Worm (Caenorhabditis elegans) whole organism, L4 larva: Measurements from ENCODE around the gene F23H12.7.
A peak's percentile ranks its signal among the peaks of the same experiment; 100 is the strongest.

Source experiments
- ZK337.2 ChIP-seq: fragments of 200-800 bp; sonication (Bioruptor generic); IDR thresholded peaks from 2 replicates; pipeline ENCODE4 v1.3.6; 2022; ENCODE audit warnings: missing genetic modification reagents, missing genetic modification characterization, missing compliant biosample characterization
- aha-1 ChIP-seq: fragments of 150-350 bp; peaks from one replicate; lab custom pipeline; 2014; ENCODE audit warnings: missing biosample characterization, missing genetic modification characterization
- aly-2 ChIP-seq: sonication (generic microtip); optimal IDR thresholded peaks from 2 replicates; lab custom pipeline; 2018; ENCODE audit warnings: missing biosample characterization, missing genetic modification characterization
- ceh-32 ChIP-seq: sonication (generic microtip); optimal IDR thresholded peaks from 2 replicates; lab custom pipeline; 2016; ENCODE audit warnings: mild to moderate bottlenecking, missing genetic modification characterization, missing compliant biosample characterization; ENCODE audit not compliant: poor library complexity
- daf-16 ChIP-seq, 3 experiments: sonication (generic microtip); optimal IDR thresholded peaks; 2 replicates each; lab custom pipeline; 2016 to 2017; ENCODE audit warnings: missing genetic modification characterization in 3 of 3, missing genetic modification reagents in 3 of 3, mild to moderate bottlenecking in 2 of 3, missing compliant biosample characterization in 2 of 3, missing biosample characterization in 1 of 3, moderate library complexity in 1 of 3
- daf-8 ChIP-seq: fragments of 200-800 bp; sonication (Bioruptor generic); IDR thresholded peaks from 2 replicates; pipeline ENCODE4 v1.3.6; 2022; ENCODE audit warnings: missing genetic modification characterization, missing compliant biosample characterization
- dpl-1 ChIP-seq: fragments of 150-350 bp; optimal IDR thresholded peaks from 2 replicates; lab custom pipeline; 2014; ENCODE audit warnings: missing biosample characterization, missing genetic modification reagents, missing genetic modification characterization
- fos-1 ChIP-seq: fragments of 150-350 bp; optimal IDR thresholded peaks from 2 replicates; lab custom pipeline; 2014; ENCODE audit warnings: missing biosample characterization, missing genetic modification characterization
- hmg-1.1 ChIP-seq: fragments of 200-800 bp; sonication (Bioruptor generic); IDR thresholded peaks from 2 replicates; pipeline ENCODE4 v1.3.6; 2022; ENCODE audit warnings: missing genetic modification reagents, missing genetic modification characterization, missing compliant biosample characterization
- lin-39 ChIP-seq: fragments of 150-350 bp; optimal IDR thresholded peaks from 2 replicates; lab custom pipeline; 2014; ENCODE audit warnings: missing biosample characterization, missing genetic modification reagents, missing genetic modification characterization
- nhr-42 ChIP-seq: fragments of 200-800 bp; sonication (Bioruptor generic); IDR thresholded peaks from 2 replicates; pipeline ENCODE4 v1.3.6; 2022; ENCODE audit warnings: missing genetic modification characterization, missing compliant biosample characterization
- pha-4 ChIP-seq, 2 experiments: fragments of 150-350 bp in 1 of 2; fragments of 200-800 bp in 1 of 2; sonication (Bioruptor generic) in 1 of 2; IDR thresholded peaks in 1 of 2; optimal IDR thresholded peaks in 1 of 2; 2 replicates each; pipeline versions ENCODE4 v1.3.6 to Lab custom; 2014 to 2022; ENCODE audit warnings: missing genetic modification characterization in 2 of 2, missing genetic modification reagents in 2 of 2, missing biosample characterization in 1 of 2, missing compliant biosample characterization in 1 of 2
- snpc-1.2 ChIP-seq: fragments of 200-800 bp; sonication (Bioruptor generic); IDR thresholded peaks from 2 replicates; pipeline ENCODE4 v1.3.6; 2022; ENCODE audit warnings: missing genetic modification reagents, missing genetic modification characterization, missing compliant biosample characterization
- ztf-7 ChIP-seq: fragments of 150-350 bp; optimal IDR thresholded peaks from 2 replicates; lab custom pipeline; 2014; ENCODE audit warnings: missing biosample characterization, missing genetic modification characterization

F23H12.7 gene

DNA sequence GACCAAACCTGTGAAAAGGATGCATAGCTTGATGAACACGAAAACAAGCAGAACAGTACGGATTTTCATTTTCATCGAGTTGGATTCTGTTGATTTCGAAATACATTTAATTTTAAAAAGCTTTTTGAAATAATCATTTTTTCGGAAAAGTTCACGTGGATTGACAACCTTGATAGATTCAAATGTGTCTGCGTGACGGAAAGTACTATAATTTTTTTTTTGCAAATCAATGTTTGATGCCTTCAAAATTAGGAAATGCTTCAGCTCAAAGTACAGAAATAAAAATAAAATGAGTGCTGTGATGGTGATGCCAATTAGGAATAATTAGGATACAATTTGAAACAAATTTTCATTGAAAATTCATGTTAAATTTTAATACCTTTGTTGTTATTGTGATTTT is 49.4 kb downstream of the F23H12.7 start, which contains the start of gene C54D10.4:
TSS of gene C54D10.4 (minus strand) at position 101 of the 400 bp plus-strand sequence.
- no peak for TF ChIP-seq lin-39 (tag; lab: Kevin White, UChicago)
- TF ChIP-seq nhr-42 = no peak
- TF ChIP-seq hmg-1.1 = no peak
- TF ChIP-seq ceh-32 (tag; lab: Kevin White, UChicago) = no peak
- TF ChIP-seq ztf-7 = no peak
- TF ChIP-seq daf-16 (GFP tag; optimal IDR thresholded peaks at IDR 0.05; lab: Kevin White, UChicago) = no peak
- TF ChIP-seq daf-16 (tag; optimal IDR thresholded peaks at IDR 0.05; lab: Kevin White, UChicago) = no peak
- TF ChIP-seq snpc-1.2 (GFP tag; lab: Robert Waterston, UW) = no peak
- no peak for TF ChIP-seq pha-4 (GFP tag; IDR thresholded peaks at IDR 0.05; lab: Robert Waterston, UW)
- TF ChIP-seq pha-4 (tag; optimal IDR thresholded peaks at IDR 0.05; lab: Kevin White, UChicago) = no peak
- no peak for TF ChIP-seq ZK337.2
- no peak for TF ChIP-seq daf-8
- TF ChIP-seq aly-2 = no peak
- TF ChIP-seq dpl-1 = no peak

DNA sequence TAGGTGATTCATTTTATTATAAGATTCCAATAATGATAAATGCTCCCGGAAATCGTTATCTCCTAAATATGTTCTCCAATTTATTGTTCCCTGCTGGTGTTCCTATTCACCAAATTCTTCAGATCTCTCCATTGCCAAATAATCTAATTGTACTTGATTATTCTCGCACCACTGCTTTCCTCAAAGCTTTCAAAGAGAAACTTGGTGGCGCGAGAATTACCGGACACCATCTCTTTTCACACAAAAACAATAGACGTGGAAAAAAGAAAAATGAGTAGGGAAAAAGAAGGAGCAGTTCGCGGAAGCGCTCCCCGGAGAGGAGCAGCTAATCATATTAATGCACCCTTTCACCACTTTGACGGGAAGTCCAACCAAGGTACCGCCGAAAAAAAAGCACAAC is 49.9 kb downstream of the F23H12.7 start:
- TF ChIP-seq aha-1 (tag; lab: Kevin White, UChicago) = peak; percentile 61
- TF ChIP-seq dpl-1 = no peak
- TF ChIP-seq ztf-7 = no peak
- no peak for TF ChIP-seq daf-8
- TF ChIP-seq ceh-32 (tag; lab: Kevin White, UChicago) = no peak
- no peak for TF ChIP-seq fos-1
